Fruit fly (Drosophila melanogaster) whole organism, wandering third instar larva: Measurements from ENCODE around the gene Kul.

Source experiments
- Mio ChIP-seq: sonication (Bioruptor generic); optimal IDR thresholded peaks from 2 replicates; lab custom pipeline; 2016; ENCODE audit warnings: missing biosample characterization, missing genetic modification characterization
- Vsx2 ChIP-seq: fragments of 200-300, 225-300 bp; sonication (Bioruptor generic); optimal IDR thresholded peaks from 2 replicates; lab custom pipeline; 2018; ENCODE audit warnings: missing biosample characterization, missing genetic modification characterization; ENCODE audit not compliant: partially characterized antibody
- lola ChIP-seq: fragments of >200 bp; optimal IDR thresholded peaks from 2 replicates; lab custom pipeline; 2017; ENCODE audit warnings: missing biosample characterization, missing genetic modification characterization
- usp ChIP-seq: fragments of >200 bp; optimal IDR thresholded peaks from 2 replicates; lab custom pipeline; 2017; ENCODE audit warnings: missing biosample characterization, missing genetic modification characterization

DNA sequence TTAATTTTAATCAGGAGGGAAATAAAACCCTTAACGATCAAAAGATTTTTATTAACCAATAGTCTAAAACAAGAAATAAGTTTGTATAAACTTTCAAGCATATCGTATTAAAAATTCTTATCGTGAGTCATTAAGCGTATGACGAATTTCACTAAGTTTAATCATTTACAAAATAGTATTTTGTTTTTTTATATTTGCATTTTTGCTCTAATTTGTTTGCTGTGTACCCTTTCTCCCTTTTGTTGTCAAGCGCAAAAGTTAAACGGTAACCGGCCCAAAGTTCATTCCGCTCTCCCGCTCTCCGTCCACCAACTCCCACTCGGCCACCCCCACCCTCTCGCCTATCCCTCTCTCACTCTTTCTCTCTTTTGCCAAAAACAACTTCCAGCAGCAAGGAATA, 38.2 kb downstream of the Kul start:
- no peak for TF ChIP-seq Vsx2
- no peak for TF ChIP-seq usp (GFP tag; lab: Kevin White, UChicago)
- no peak for TF ChIP-seq Mio (GFP tag; lab: Kevin White, UChicago)
- no peak for TF ChIP-seq lola
